Worm (Caenorhabditis elegans): ENCODE results near the gene mac-1.

Gene mac-1

ce11 chrII:13299166-13299805 is 21.4 kb downstream of the mac-1 start:
- no peak for TF ChIP-seq drap-1 (GFP tag; optimal IDR thresholded peaks at IDR 0.05)
- no peak for TF ChIP-seq ham-2 (GFP tag; optimal IDR thresholded peaks at IDR 0.05)
- no peak for TF ChIP-seq ztf-11 (tag; optimal IDR thresholded peaks at IDR 0.05)
- TF ChIP-seq nhr-28 (tag; optimal IDR thresholded peaks at IDR 0.05): no peak
- TF ChIP-seq elt-3 (tag; optimal IDR thresholded peaks at IDR 0.05): no peak
- no peak for TF ChIP-seq blmp-1 (tag; optimal IDR thresholded peaks at IDR 0.05)
- TF ChIP-seq nhr-12 (tag; optimal IDR thresholded peaks at IDR 0.05): no peak
- TF ChIP-seq tbx-8 (GFP tag; optimal IDR thresholded peaks at IDR 0.05): no peak
- TF ChIP-seq ceh-83 (GFP tag; optimal IDR thresholded peaks at IDR 0.05): no peak
- no peak for TF ChIP-seq unc-62 (GFP tag; optimal IDR thresholded peaks at IDR 0.05)
- TF ChIP-seq elt-1 (tag; optimal IDR thresholded peaks at IDR 0.05; ENCODE audit: borderline replicate concordance, insufficient read depth): no peak
- TF ChIP-seq ces-1 (GFP tag; optimal IDR thresholded peaks at IDR 0.05): no peak
- no peak for TF ChIP-seq nhr-237 (tag; optimal IDR thresholded peaks at IDR 0.05)
- TF ChIP-seq snpc-4 (tag; optimal IDR thresholded peaks at IDR 0.05): no peak
- TF ChIP-seq mep-1 (tag; optimal IDR thresholded peaks at IDR 0.05): no peak
- TF ChIP-seq nhr-2 (tag; optimal IDR thresholded peaks at IDR 0.05): no peak
- TF ChIP-seq unc-120 (tag; optimal IDR thresholded peaks at IDR 0.05; ENCODE audit: poor library complexity, severe bottlenecking): no peak
- no peak for TF ChIP-seq ceh-43 (GFP tag; optimal IDR thresholded peaks at IDR 0.05)
- TF ChIP-seq sptf-1 (tag; optimal IDR thresholded peaks at IDR 0.05): no peak

ce11 chrII:13298534-13298933 is 22.2 kb downstream of the mac-1 start:
- no peak for TF ChIP-seq sptf-1 (tag; optimal IDR thresholded peaks at IDR 0.05)
- TF ChIP-seq unc-62 (GFP tag; optimal IDR thresholded peaks at IDR 0.05): no peak
- TF ChIP-seq nhr-28 (tag; optimal IDR thresholded peaks at IDR 0.05): no peak
- TF ChIP-seq flh-1 (GFP tag; optimal IDR thresholded peaks at IDR 0.05): no peak
- no peak for TF ChIP-seq cnd-1 (tag; optimal IDR thresholded peaks at IDR 0.05)

- TF ChIP-seq hlh-1 (tag; optimal IDR thresholded peaks at IDR 0.05) (no peak), M03D4.4 (tag; optimal IDR thresholded peaks at IDR 0.05) (no peak), ces-1 (GFP tag; optimal IDR thresholded peaks at IDR 0.05) (no peak), elt-1 (tag; optimal IDR thresholded peaks at IDR 0.05; ENCODE audit: borderline replicate concordance, insufficient read depth) (no peak), flh-1 (GFP tag; optimal IDR thresholded peaks at IDR 0.05) (no peak), lsy-2 (tag; optimal IDR thresholded peaks at IDR 0.05) (no peak), unc-120 (tag; optimal IDR thresholded peaks at IDR 0.05; ENCODE audit: poor library complexity, severe bottlenecking) (no peak), ztf-11 (tag; optimal IDR thresholded peaks at IDR 0.05) (no peak), tbx-8 (GFP tag; optimal IDR thresholded peaks at IDR 0.05) (no peak), nhr-12 (tag; optimal IDR thresholded peaks at IDR 0.05) (no peak), ceh-39 (tag; optimal IDR thresholded peaks at IDR 0.05) (no peak), bed-3 (GFP tag; optimal IDR thresholded peaks at IDR 0.05) (no peak), ham-2 (GFP tag; optimal IDR thresholded peaks at IDR 0.05) (no peak), cnd-1 (tag; optimal IDR thresholded peaks at IDR 0.05) (no peak), ceh-43 (GFP tag; optimal IDR thresholded peaks at IDR 0.05) (no peak), drap-1 (GFP tag; optimal IDR thresholded peaks at IDR 0.05) (no peak)
These were observed 22.8 kb downstream of the mac-1 start for ce11 chrII:13297935-13298334.

- TF ChIP-seq elt-3 (tag; optimal IDR thresholded peaks at IDR 0.05): no peak
- no peak for TF ChIP-seq sptf-1 (tag; optimal IDR thresholded peaks at IDR 0.05)
- TF ChIP-seq snpc-4 (tag; optimal IDR thresholded peaks at IDR 0.05): no peak
- no peak for TF ChIP-seq flh-1 (GFP tag; optimal IDR thresholded peaks at IDR 0.05)
These were observed 23.4 kb downstream of the mac-1 start for ce11 chrII:13297283-13297682.

- TF ChIP-seq ceh-39 (tag; optimal IDR thresholded peaks at IDR 0.05) (no peak), mep-1 (tag; optimal IDR thresholded peaks at IDR 0.05) (no peak), elt-1 (tag; optimal IDR thresholded peaks at IDR 0.05; ENCODE audit: borderline replicate concordance, insufficient read depth) (peak; percentile 40)
These were observed 27.2 kb downstream of the mac-1 start for ce11 chrII:13293502-13293901.

ce11 chrII:13292913-13293312 is 27.8 kb downstream of the mac-1 start:
- no peak for TF ChIP-seq mep-1 (tag; optimal IDR thresholded peaks at IDR 0.05)
- peak; percentile 94 for TF ChIP-seq elt-1 (tag; optimal IDR thresholded peaks at IDR 0.05; ENCODE audit: borderline replicate concordance, insufficient read depth)

All from whole organism, mixed stage, embryonic.